Worm (Caenorhabditis elegans) whole organism, L1 larva: ENCODE results near the gene chup-1.

ENCODE experiments used
- ces-1 ChIP-seq: fragments of 150-350 bp; optimal IDR thresholded peaks from 2 replicates; lab custom pipeline; 2014; ENCODE audit warnings: missing biosample characterization, missing genetic modification reagents, missing genetic modification characterization
- elt-2 ChIP-seq: sonication (generic microtip); optimal IDR thresholded peaks from 2 replicates; lab custom pipeline; 2016; ENCODE audit warnings: missing genetic modification characterization, mild to moderate bottlenecking, inconsistent platforms, missing compliant biosample characterization, missing genetic modification reagents
- lir-3 ChIP-seq: sonication (generic microtip); optimal IDR thresholded peaks from 2 replicates; lab custom pipeline; 2016; ENCODE audit warnings: mild to moderate bottlenecking, missing genetic modification characterization, moderate library complexity, missing compliant biosample characterization; ENCODE audit not compliant: poor library complexity
- nhr-11 ChIP-seq: fragments of 150-350 bp; optimal IDR thresholded peaks from 2 replicates; lab custom pipeline; 2014; ENCODE audit warnings: missing biosample characterization, missing genetic modification characterization
- nhr-28 ChIP-seq: fragments of 150-350 bp; optimal IDR thresholded peaks from 2 replicates; lab custom pipeline; 2014; ENCODE audit warnings: missing biosample characterization, missing genetic modification characterization
- snpc-4 ChIP-seq: fragments of 150-350 bp; optimal IDR thresholded peaks from 2 replicates; lab custom pipeline; 2014; ENCODE audit warnings: missing biosample characterization, missing genetic modification characterization

DNA sequence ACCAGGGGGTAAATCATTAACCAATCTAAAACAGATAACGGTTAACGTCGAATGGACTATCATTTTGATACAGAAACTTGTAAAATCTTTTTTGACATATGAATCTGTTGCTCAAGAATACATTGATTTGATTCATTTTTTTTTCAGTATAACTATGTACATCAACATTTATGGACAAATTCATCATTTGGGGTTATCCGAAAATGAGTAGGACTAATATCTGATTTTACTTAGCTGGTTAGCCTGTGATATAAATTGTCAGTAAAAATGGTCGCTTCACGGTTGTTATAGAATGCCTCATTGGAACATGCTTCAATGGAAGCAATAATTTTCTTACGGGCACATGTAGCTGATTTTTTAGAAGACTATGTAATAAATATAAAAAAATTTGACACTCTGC is 5.7 kb downstream of the chup-1 start:
- TF ChIP-seq lir-3 (tag; lab: Kevin White, UChicago) (no peak), nhr-11 (tag; lab: Kevin White, UChicago) (no peak), snpc-4 (tag; lab: Kevin White, UChicago) (no peak), elt-2 (no peak), nhr-28 (tag; lab: Kevin White, UChicago) (no peak), ces-1 (no peak)
